Worm (Caenorhabditis elegans) whole organism, L3 larva: ENCODE measurements around the gene fbxb-98.
A peak's percentile ranks its signal among the peaks of the same experiment; 100 is the strongest.

ENCODE experiments used
- ZK546.5 ChIP-seq: sonication (generic microtip); optimal IDR thresholded peaks from 2 replicates; lab custom pipeline; 2017; ENCODE audit warnings: missing biosample characterization, missing genetic modification characterization
- aly-2 ChIP-seq: fragments of 150-350 bp; optimal IDR thresholded peaks from 2 replicates; lab custom pipeline; 2014; ENCODE audit warnings: missing biosample characterization, missing genetic modification characterization
- ama-1 ChIP-seq: fragments of 150-350 bp; optimal IDR thresholded peaks from 2 replicates; lab custom pipeline; 2018
- ceh-16 ChIP-seq: sonication (generic microtip); optimal IDR thresholded peaks from 2 replicates; lab custom pipeline; 2017; ENCODE audit warnings: missing biosample characterization, missing genetic modification characterization
- ceh-28 ChIP-seq: fragments of 150-350 bp; optimal IDR thresholded peaks from 2 replicates; lab custom pipeline; 2014; ENCODE audit warnings: missing biosample characterization, missing genetic modification reagents, missing genetic modification characterization
- daf-12 ChIP-seq: fragments of 150-350 bp; optimal IDR thresholded peaks from 2 replicates; lab custom pipeline; 2014; ENCODE audit warnings: missing biosample characterization, missing genetic modification reagents, missing genetic modification characterization
- egl-27 ChIP-seq: sonication (generic microtip); optimal IDR thresholded peaks from 4 replicates; lab custom pipeline; 2017; ENCODE audit warnings: missing biosample characterization, missing genetic modification reagents, missing genetic modification characterization
- egl-5 ChIP-seq: fragments of 150-350 bp; optimal IDR thresholded peaks from 2 replicates; lab custom pipeline; 2017; ENCODE audit warnings: missing biosample characterization, missing genetic modification reagents, missing genetic modification characterization, inconsistent platforms
- elt-2 ChIP-seq: sonication (generic microtip); optimal IDR thresholded peaks from 2 replicates; lab custom pipeline; 2016; ENCODE audit warnings: missing genetic modification reagents, mild to moderate bottlenecking, missing genetic modification characterization, missing compliant biosample characterization
- elt-3 ChIP-seq, 3 experiments: fragments of 150-350 bp in 1 of 3; sonication (generic microtip) in 2 of 3; optimal IDR thresholded peaks; 2 replicates in 2 of 3; 4 replicates in 1 of 3; lab custom pipeline; 2014 to 2017; ENCODE audit warnings: missing biosample characterization in 3 of 3, missing genetic modification characterization in 3 of 3
- fkh-10 ChIP-seq: sonication (generic microtip); optimal IDR thresholded peaks from 2 replicates; lab custom pipeline; 2017; ENCODE audit warnings: missing biosample characterization, missing genetic modification reagents, missing genetic modification characterization
- fkh-2 ChIP-seq: fragments of 150-350 bp; optimal IDR thresholded peaks from 2 replicates; lab custom pipeline; 2014; ENCODE audit warnings: missing biosample characterization, missing genetic modification reagents, missing genetic modification characterization
- fos-1 ChIP-seq: fragments of 150-350 bp; optimal IDR thresholded peaks from 2 replicates; lab custom pipeline; 2014; ENCODE audit warnings: missing biosample characterization, missing genetic modification characterization
- hmg-11 ChIP-seq: sonication (generic microtip); optimal IDR thresholded peaks from 2 replicates; lab custom pipeline; 2016; ENCODE audit warnings: missing genetic modification characterization, missing compliant biosample characterization
- lin-15B ChIP-seq: fragments of 150-350 bp; optimal IDR thresholded peaks from 2 replicates; lab custom pipeline; 2014; ENCODE audit warnings: missing biosample characterization, missing genetic modification characterization
- lin-39 ChIP-seq: fragments of 150-350 bp; optimal IDR thresholded peaks from 2 replicates; lab custom pipeline; 2018; ENCODE audit warnings: missing biosample characterization, missing genetic modification reagents, missing genetic modification characterization
- lsy-12 ChIP-seq: sonication (generic microtip); optimal IDR thresholded peaks from 2 replicates; lab custom pipeline; 2016; ENCODE audit warnings: mild to moderate bottlenecking, missing genetic modification characterization, missing compliant biosample characterization
- mdl-1 ChIP-seq: fragments of 150-350 bp; optimal IDR thresholded peaks from 2 replicates; lab custom pipeline; 2014; ENCODE audit warnings: missing biosample characterization, missing genetic modification characterization
- mml-1 ChIP-seq: fragments of 150-350 bp; sonication (generic microtip); optimal IDR thresholded peaks from 3 replicates; lab custom pipeline; 2014; ENCODE audit warnings: missing biosample characterization, missing genetic modification characterization
- nhr-11 ChIP-seq: fragments of 150-350 bp; optimal IDR thresholded peaks from 2 replicates; lab custom pipeline; 2014; ENCODE audit warnings: missing biosample characterization, missing genetic modification characterization
- nhr-12 ChIP-seq: fragments of 150-350 bp; optimal IDR thresholded peaks from 2 replicates; lab custom pipeline; 2014; ENCODE audit warnings: missing biosample characterization, missing genetic modification characterization
- nhr-23 ChIP-seq: fragments of 150-350 bp; optimal IDR thresholded peaks from 2 replicates; lab custom pipeline; 2014; ENCODE audit warnings: missing biosample characterization, missing genetic modification reagents, missing genetic modification characterization
- nhr-237 ChIP-seq: fragments of 150-350 bp; optimal IDR thresholded peaks from 2 replicates; lab custom pipeline; 2014; ENCODE audit warnings: missing biosample characterization, missing genetic modification characterization
- nhr-25 ChIP-seq: sonication (generic microtip); optimal IDR thresholded peaks from 2 replicates; lab custom pipeline; 2017; ENCODE audit warnings: missing biosample characterization, missing genetic modification characterization
- nhr-28 ChIP-seq: fragments of 150-350 bp; optimal IDR thresholded peaks from 2 replicates; lab custom pipeline; 2014; ENCODE audit warnings: missing biosample characterization, missing genetic modification characterization
- nhr-43 ChIP-seq: sonication (generic microtip); optimal IDR thresholded peaks from 2 replicates; lab custom pipeline; 2016; ENCODE audit warnings: mild to moderate bottlenecking, missing genetic modification characterization, missing compliant biosample characterization; ENCODE audit not compliant: poor library complexity, severe bottlenecking
- nhr-67 ChIP-seq: fragments of 150-350 bp; optimal IDR thresholded peaks from 2 replicates; lab custom pipeline; 2014; ENCODE audit warnings: missing biosample characterization, missing genetic modification characterization
- nhr-77 ChIP-seq: fragments of 150-350 bp; optimal IDR thresholded peaks from 2 replicates; lab custom pipeline; 2014; ENCODE audit warnings: missing biosample characterization, missing genetic modification characterization
- pha-4 ChIP-seq: fragments of 150-350 bp; optimal IDR thresholded peaks from 2 replicates; lab custom pipeline; 2014; ENCODE audit warnings: missing biosample characterization, missing genetic modification reagents, missing genetic modification characterization
- sea-2 ChIP-seq: fragments of 150-350 bp; sonication (generic microtip); optimal IDR thresholded peaks from 4 replicates; lab custom pipeline; 2014; ENCODE audit warnings: missing biosample characterization, missing genetic modification reagents, missing genetic modification characterization
- skn-1 ChIP-seq: fragments of 150-350 bp; optimal IDR thresholded peaks from 2 replicates; lab custom pipeline; 2014; ENCODE audit warnings: missing biosample characterization, missing genetic modification characterization
- snpc-4 ChIP-seq: fragments of 150-350 bp; optimal IDR thresholded peaks from 2 replicates; lab custom pipeline; 2014; ENCODE audit warnings: missing biosample characterization, missing genetic modification characterization
- unc-39 ChIP-seq: sonication (generic microtip); optimal IDR thresholded peaks from 4 replicates; lab custom pipeline; 2017; ENCODE audit warnings: missing biosample characterization, missing genetic modification characterization
- unc-62 ChIP-seq: fragments of 150-350 bp; sonication (generic microtip); optimal IDR thresholded peaks from 4 replicates; lab custom pipeline; 2014; ENCODE audit warnings: missing biosample characterization, missing genetic modification reagents, missing genetic modification characterization
- zag-1 ChIP-seq: fragments of 150-350 bp; optimal IDR thresholded peaks from 2 replicates; lab custom pipeline; 2014; ENCODE audit warnings: missing biosample characterization, missing genetic modification characterization
- ztf-11 ChIP-seq: fragments of 150-350 bp; optimal IDR thresholded peaks from 2 replicates; lab custom pipeline; 2014; ENCODE audit warnings: missing biosample characterization, missing genetic modification characterization

Gene fbxb-98

ce11 chrII:1870875-1871592 is 8.6 kb downstream of the fbxb-98 start, which contains the start of gene math-10:
TSS of gene math-10 (plus strand) at chrII:1871542.
- no peak for TF ChIP-seq hmg-11
- TF ChIP-seq elt-2 = peak; percentile 71

ce11 chrII:1875658-1876057 is 13.2 kb downstream of the fbxb-98 start, which contains the start of gene math-13:
TSS of gene math-13 (plus strand) at chrII:1875958.
- TF ChIP-seq elt-3 (tag; optimal IDR thresholded peaks at IDR 0.05; lab: Kevin White, UChicago) (no peak), nhr-237 (tag; lab: Kevin White, UChicago) (no peak), egl-27 (tag; lab: Kevin White, UChicago) (no peak), nhr-43 (tag; lab: Kevin White, UChicago) (no peak), daf-12 (tag; lab: Kevin White, UChicago) (no peak), zag-1 (tag; lab: Kevin White, UChicago) (no peak), nhr-77 (no peak), ceh-28 (tag; lab: Kevin White, UChicago) (no peak), skn-1 (tag; lab: Kevin White, UChicago) (no peak), ama-1 (lab: Kevin White, UChicago) (no peak), mdl-1 (tag; lab: Kevin White, UChicago) (no peak), unc-39 (no peak), sea-2 (GFP tag; lab: Kevin White, UChicago) (no peak), fos-1 (tag; lab: Kevin White, UChicago) (no peak), lin-15B (tag; lab: Kevin White, UChicago) (no peak), egl-5 (tag; lab: Kevin White, UChicago) (no peak), ceh-16 (no peak), ZK546.5 (tag; lab: Kevin White, UChicago) (no peak)

ce11 chrII:1878663-1879062 is 16.2 kb downstream of the fbxb-98 start, which contains the start of gene math-16:
TSS of gene math-16 (minus strand) at chrII:1878763.
- TF ChIP-seq fkh-2 (tag; lab: Kevin White, UChicago) (no peak), snpc-4 (tag; lab: Kevin White, UChicago) (no peak), nhr-67 (tag; lab: Kevin White, UChicago) (no peak), ztf-11 (tag; lab: Kevin White, UChicago) (no peak), nhr-12 (tag; lab: Kevin White, UChicago) (no peak)

ce11 chrII:1882705-1883104 is 20.3 kb downstream of the fbxb-98 start, which contains the start of gene math-5:
TSS of gene math-5 (minus strand) at chrII:1882805.
- TF ChIP-seq elt-2 (no peak), nhr-237 (tag; lab: Kevin White, UChicago) (no peak), nhr-67 (tag; lab: Kevin White, UChicago) (no peak), mml-1 (tag; lab: Kevin White, UChicago) (no peak), ceh-16 (no peak), elt-3 (tag; optimal IDR thresholded peaks at IDR 0.05; lab: Kevin White, UChicago) (no peak), daf-12 (tag; lab: Kevin White, UChicago) (no peak), nhr-11 (tag; lab: Kevin White, UChicago) (no peak), lsy-12 (tag; lab: Kevin White, UChicago) (no peak), nhr-23 (no peak)

ce11 chrII:1884635-1885034 is 22.2 kb downstream of the fbxb-98 start, which contains the start of gene math-6:
TSS of gene math-6 (minus strand) at chrII:1884735.
- no peak for TF ChIP-seq unc-62 (GFP tag; lab: Kevin White, UChicago)
- TF ChIP-seq daf-12 (tag; lab: Kevin White, UChicago) = no peak
- TF ChIP-seq fkh-10 = no peak
- no peak for TF ChIP-seq lin-39
- no peak for TF ChIP-seq sea-2 (GFP tag; lab: Kevin White, UChicago)
- TF ChIP-seq egl-5 (tag; lab: Kevin White, UChicago) = no peak
- TF ChIP-seq zag-1 (tag; lab: Kevin White, UChicago) = no peak
- no peak for TF ChIP-seq elt-2
- TF ChIP-seq ama-1 (lab: Kevin White, UChicago) = no peak
- no peak for TF ChIP-seq pha-4 (tag; lab: Kevin White, UChicago)
- TF ChIP-seq nhr-25 (tag; lab: Kevin White, UChicago) = no peak
- no peak for TF ChIP-seq aly-2 (tag; lab: Kevin White, UChicago)
- TF ChIP-seq nhr-28 (tag; lab: Kevin White, UChicago) = no peak
- no peak for TF ChIP-seq fkh-2 (tag; lab: Kevin White, UChicago)
- no peak for TF ChIP-seq ZK546.5 (tag; lab: Kevin White, UChicago)
